Worm (Caenorhabditis elegans): ENCODE results near the gene M03C11.9.
A peak's percentile ranks its signal among the peaks of the same experiment; 100 is the strongest.

Gene M03C11.9

DNA sequence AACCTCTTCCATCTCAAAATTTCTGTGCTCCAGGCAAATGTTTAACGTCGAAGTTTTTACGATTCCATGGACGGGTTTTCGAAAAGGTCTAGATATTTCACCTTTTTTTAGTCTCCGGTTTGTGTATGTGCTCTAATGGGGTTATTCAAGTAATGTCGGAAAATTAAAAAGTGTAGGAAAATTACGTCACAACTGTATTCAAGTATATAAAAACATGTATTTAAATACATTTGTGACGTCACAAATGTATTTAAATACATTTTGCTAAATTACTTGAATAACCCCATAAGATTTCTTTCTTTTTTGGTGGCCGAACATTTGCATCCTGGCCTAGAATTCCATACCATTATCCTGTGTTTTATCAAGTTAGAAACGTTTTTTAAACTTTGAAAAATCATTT lies 30.1 kb downstream of the M03C11.9 start (continued):
- no peak for TF ChIP-seq ekl-4 (GFP tag; IDR thresholded peaks at IDR 0.05)

DNA sequence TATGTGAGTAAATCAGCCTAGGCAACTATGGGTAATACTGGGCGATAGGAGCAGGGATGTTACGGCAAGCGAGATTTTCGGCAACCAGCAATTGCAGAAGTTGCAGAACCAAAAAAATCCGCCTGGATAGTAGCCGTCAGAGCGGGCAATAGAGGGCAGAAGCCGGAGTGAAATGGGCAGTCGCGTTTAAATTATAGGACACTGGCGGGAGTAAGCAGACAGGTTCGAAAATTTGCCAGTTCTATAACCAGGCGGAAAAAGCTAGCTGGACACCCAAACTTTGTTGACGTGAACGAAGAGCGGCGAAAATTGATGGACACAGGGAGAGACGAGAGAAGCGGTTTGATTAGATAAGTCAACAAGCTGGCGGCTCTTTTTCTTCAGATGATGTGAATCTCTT lies 31.6 kb downstream of the M03C11.9 start:
- TF ChIP-seq nhr-80 (tag; optimal IDR thresholded peaks at IDR 0.05), result no peak
- no peak for TF ChIP-seq unc-130 (GFP tag; optimal IDR thresholded peaks at IDR 0.05)
- TF ChIP-seq fkh-3 (tag; optimal IDR thresholded peaks at IDR 0.05), result no peak
- no peak for TF ChIP-seq mxl-1 (tag; optimal IDR thresholded peaks at IDR 0.05)
- no peak for TF ChIP-seq aptf-2 (GFP tag; conservative IDR thresholded peaks at IDR 0.05)
- no peak for TF ChIP-seq repo-1 (tag; optimal IDR thresholded peaks at IDR 0.05)
- no peak for TF ChIP-seq dpff-1 (tag; optimal IDR thresholded peaks at IDR 0.05)
- TF ChIP-seq ztf-26 (tag; optimal IDR thresholded peaks at IDR 0.05), result no peak
- no peak for TF ChIP-seq ztf-28 (GFP tag; IDR thresholded peaks at IDR 0.05)
- no peak for TF ChIP-seq snpc-1.1 (tag; optimal IDR thresholded peaks at IDR 0.05; ENCODE audit: insufficient read depth)
- TF ChIP-seq F52B5.7 (tag; optimal IDR thresholded peaks at IDR 0.05), result no peak

- no peak for TF ChIP-seq madf-8 (GFP tag; conservative IDR thresholded peaks at IDR 0.05)
- no peak for TF ChIP-seq ZK185.1 (tag; optimal IDR thresholded peaks at IDR 0.05; ENCODE audit: poor library complexity, severe bottlenecking)
- TF ChIP-seq ceh-27 (GFP tag; optimal IDR thresholded peaks at IDR 0.05), result peak; percentile 35
- no peak for TF ChIP-seq ceh-100 (GFP tag; IDR thresholded peaks at IDR 0.05)
Measured at ce11 chrIII:10358751-10359150, 32.8 kb downstream of the M03C11.9 start.

DNA sequence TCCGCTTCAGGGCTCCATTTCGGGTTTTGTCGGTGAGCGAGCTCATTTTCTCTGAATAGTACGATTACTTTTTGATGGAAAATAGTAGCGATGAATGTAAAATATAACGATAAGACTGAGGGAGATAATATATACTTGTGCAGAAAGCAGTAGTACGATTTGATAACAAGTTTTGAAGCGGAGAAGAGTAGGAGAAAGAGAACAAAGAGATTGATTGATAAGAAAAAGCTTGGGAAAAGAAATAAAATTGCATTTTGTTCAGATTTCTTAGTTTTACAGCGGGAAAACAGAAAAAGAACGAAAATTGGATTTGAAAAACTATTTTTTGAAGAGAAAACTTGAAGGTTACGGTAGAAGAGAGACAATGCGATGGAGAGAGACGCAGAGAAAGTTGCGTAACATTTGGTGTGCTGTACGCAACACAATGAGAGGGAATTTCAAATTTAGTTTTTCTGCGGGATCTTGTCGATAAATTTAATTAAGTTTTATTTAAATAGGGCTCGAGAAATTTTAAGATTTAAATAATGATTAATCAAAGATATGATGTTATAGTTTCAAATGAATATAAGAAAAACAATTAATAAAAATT lies 33.8 kb downstream of the M03C11.9 start, which contains the start of gene umps-1:
Gene umps-1, minus strand, starts transcription at position 51 of the 589 bp plus-strand sequence.
- TF ChIP-seq ccch-3 (GFP tag; optimal IDR thresholded peaks at IDR 0.05), result no peak
- peak; percentile 38 for TF ChIP-seq lin-40 (tag; optimal IDR thresholded peaks at IDR 0.05)
- TF ChIP-seq ceh-27 (GFP tag; optimal IDR thresholded peaks at IDR 0.05), result peak; percentile 38
- no peak for TF ChIP-seq ztf-3 (GFP tag; optimal IDR thresholded peaks at IDR 0.05)
- TF ChIP-seq lin-54 (GFP tag; optimal IDR thresholded peaks at IDR 0.05), result peak; percentile 95
- TF ChIP-seq die-1 (tag; optimal IDR thresholded peaks at IDR 0.05), result no peak
- peak; percentile 46; the same call in 1 of the 2 replicates for TF ChIP-seq F33H1.4 (GFP tag; IDR thresholded peaks at IDR 0.05)
- TF ChIP-seq tlf-1 (GFP tag; optimal IDR thresholded peaks at IDR 0.05), result peak; percentile 23
- peak; percentile 35 for TF ChIP-seq snpc-1.3 (tag; optimal IDR thresholded peaks at IDR 0.05; ENCODE audit: insufficient read depth)
- no peak for TF ChIP-seq bed-1 (GFP tag; IDR thresholded peaks at IDR 0.05)
- TF ChIP-seq lsl-1 (GFP tag; optimal IDR thresholded peaks at IDR 0.05), result peak; percentile 77
- TF ChIP-seq F49E8.2 (tag; optimal IDR thresholded peaks at IDR 0.05; ENCODE audit: insufficient read depth), result peak; percentile 47
- peak; percentile 65 for TF ChIP-seq madf-6 (GFP tag; IDR thresholded peaks at IDR 0.05)
- TF ChIP-seq dpl-1 (GFP tag; optimal IDR thresholded peaks at IDR 0.05), result peak; percentile 70
- TF ChIP-seq nhr-120 (GFP tag; IDR thresholded peaks at IDR 0.05), result no peak
- peak in 2 of 3 experiments; percentile 10 to 93 for TF ChIP-seq lin-35 (GFP tag; optimal IDR thresholded peaks at IDR 0.05)
- peak in 1 of 2 experiments; percentile 18 for TF ChIP-seq let-607 (tag; optimal IDR thresholded peaks at IDR 0.05)
- 0 out of 2 replicates have a peak, but pooled peaks have one; percentile 29 for TF ChIP-seq ekl-4 (GFP tag; IDR thresholded peaks at IDR 0.05)
- peak; percentile 83 for TF ChIP-seq efl-1 (GFP tag; optimal IDR thresholded peaks at IDR 0.05)
- peak; percentile 99 for TF ChIP-seq hmg-1.2 (GFP tag; IDR thresholded peaks at IDR 0.05)
- 0 out of 2 replicates have a peak, but pooled peaks have one; percentile 28 for TF ChIP-seq D2030.7 (GFP tag; IDR thresholded peaks at IDR 0.05)
- no peak for TF ChIP-seq snpc-4 (GFP tag; optimal IDR thresholded peaks at IDR 0.05)
- peak in 1 of 4 experiments; percentile 28 for TF ChIP-seq snpc-4 (tag; optimal IDR thresholded peaks at IDR 0.05)
- TF ChIP-seq cebp-1 (GFP tag; IDR thresholded peaks at IDR 0.05), result no peak
- TF ChIP-seq cebp-1 (tag; optimal IDR thresholded peaks at IDR 0.05), result peak; percentile 76
- TF ChIP-seq F52B5.7 (tag; optimal IDR thresholded peaks at IDR 0.05), result no peak
- TF ChIP-seq mcd-1 (GFP tag; IDR thresholded peaks at IDR 0.05), result peak; percentile 70
- TF ChIP-seq rpc-1 (optimal IDR thresholded peaks at IDR 0.05), result no peak
- no peak for TF ChIP-seq rpc-1 (tag; optimal IDR thresholded peaks at IDR 0.05)
- no peak for TF ChIP-seq attf-3 (GFP tag; conservative IDR thresholded peaks at IDR 0.05)
